Fruit fly (Drosophila melanogaster) whole organism, embryonic: ENCODE results near the gene CG5910.

Experiments used
- Asciz ChIP-seq: fragments of 200-800 bp; sonication (Bioruptor generic); optimal IDR thresholded peaks from 2 replicates; lab custom pipeline; 2017; ENCODE audit warnings: missing biosample characterization, mild to moderate bottlenecking, missing genetic modification characterization, missing genetic modification reagents
- CG10267 ChIP-seq: fragments of 200-800 bp; sonication (Bioruptor generic); optimal IDR thresholded peaks from 2 replicates; lab custom pipeline; 2018; ENCODE audit warnings: missing biosample characterization, mild to moderate bottlenecking, missing genetic modification characterization, moderate library complexity
- CG10274 ChIP-seq: fragments of 200-800 bp; sonication (Bioruptor generic); optimal IDR thresholded peaks from 3 replicates; lab custom pipeline; 2017; ENCODE audit warnings: missing biosample characterization, mild to moderate bottlenecking, missing genetic modification characterization
- CG12219 ChIP-seq: fragments of 200-800 bp; sonication (Bioruptor generic); optimal IDR thresholded peaks from 3 replicates; lab custom pipeline; 2018; ENCODE audit warnings: missing biosample characterization, mild to moderate bottlenecking, missing genetic modification characterization
- CG13123 ChIP-seq: fragments of 200-800 bp; sonication (Bioruptor generic); optimal IDR thresholded peaks from 2 replicates; lab custom pipeline; 2016; ENCODE audit warnings: missing biosample characterization, missing genetic modification characterization
- CG14441 ChIP-seq: fragments of 200-800 bp; sonication (Bioruptor generic); IDR thresholded peaks from 2 replicates; pipeline ENCODE4 v1.3.6; 2022; ENCODE audit warnings: missing biosample characterization, missing genetic modification characterization
- CG17385 ChIP-seq: fragments of 200-800 bp; sonication (Bioruptor generic); optimal IDR thresholded peaks from 3 replicates; lab custom pipeline; 2018; ENCODE audit warnings: missing biosample characterization, mild to moderate bottlenecking, missing genetic modification characterization
- CG17568 ChIP-seq: fragments of 200-800 bp; sonication (Bioruptor generic); optimal IDR thresholded peaks from 2 replicates; lab custom pipeline; 2018; ENCODE audit warnings: missing biosample characterization, mild to moderate bottlenecking, missing genetic modification characterization, moderate library complexity
- CG3726 ChIP-seq: fragments of 200-800 bp; sonication (Bioruptor generic); IDR thresholded peaks from 3 replicates; pipeline ENCODE4, ENCODE4 v1.3.6; 2022; ENCODE audit warnings: missing biosample characterization, missing genetic modification characterization
- CG4820 ChIP-seq: fragments of 200-800 bp; sonication (Bioruptor generic); optimal IDR thresholded peaks from 3 replicates; lab custom pipeline; 2016; ENCODE audit warnings: missing biosample characterization, missing genetic modification characterization
- CG5180 ChIP-seq: fragments of 200-800 bp; sonication (Bioruptor generic); optimal IDR thresholded peaks from 3 replicates; lab custom pipeline; 2017; ENCODE audit warnings: missing biosample characterization, missing genetic modification characterization, mild to moderate bottlenecking, moderate library complexity, missing genetic modification reagents
- CG5953 ChIP-seq: fragments of 200-800 bp; sonication (Bioruptor generic); IDR thresholded peaks from 2 replicates; pipeline ENCODE4 v1.3.6; 2022; ENCODE audit warnings: missing biosample characterization, missing genetic modification characterization
- CG6683 ChIP-seq: fragments of 200-800 bp; sonication (Bioruptor generic); optimal IDR thresholded peaks from 2 replicates; lab custom pipeline; 2017; ENCODE audit warnings: missing biosample characterization, mild to moderate bottlenecking, missing genetic modification characterization, missing genetic modification reagents
- CG7271 ChIP-seq: fragments of 200-800 bp; sonication (Bioruptor generic); optimal IDR thresholded peaks from 2 replicates; lab custom pipeline; 2018; ENCODE audit warnings: missing biosample characterization, mild to moderate bottlenecking, missing genetic modification characterization, moderate library complexity
- CG7556 ChIP-seq: fragments of 200-800 bp; sonication (Bioruptor generic); optimal IDR thresholded peaks from 2 replicates; lab custom pipeline; 2017; ENCODE audit warnings: missing biosample characterization, mild to moderate bottlenecking, missing genetic modification characterization
- CG8089 ChIP-seq: fragments of 200-800 bp; sonication (Bioruptor generic); optimal IDR thresholded peaks from 3 replicates; lab custom pipeline; 2016; ENCODE audit warnings: missing biosample characterization, missing genetic modification characterization
- CG9797 ChIP-seq: fragments of 200-800 bp; sonication (Bioruptor generic); optimal IDR thresholded peaks from 3 replicates; lab custom pipeline; 2018; ENCODE audit warnings: missing biosample characterization, mild to moderate bottlenecking, missing genetic modification characterization
- D19A ChIP-seq: fragments of 200-800 bp; optimal IDR thresholded peaks from 3 replicates; lab custom pipeline; 2019; ENCODE audit warnings: missing biosample characterization, mild to moderate bottlenecking, missing genetic modification characterization, moderate library complexity
- Dip2 ChIP-seq: fragments of 200-800 bp; sonication (Bioruptor generic); IDR thresholded peaks from 2 replicates; pipeline ENCODE4 v1.3.6; 2022; ENCODE audit warnings: missing biosample characterization, missing genetic modification characterization
- Doc2 ChIP-seq: fragments of 200-800 bp; sonication (Bioruptor generic); IDR thresholded peaks from 2 replicates; pipeline ENCODE4 v1.3.6; 2022; ENCODE audit warnings: missing biosample characterization, missing genetic modification characterization
- Fer2 ChIP-seq: fragments of 200-800 bp; sonication (Bioruptor generic); optimal IDR thresholded peaks from 2 replicates; lab custom pipeline; 2018; ENCODE audit warnings: missing biosample characterization, mild to moderate bottlenecking, missing genetic modification characterization, moderate library complexity
- Fer3 ChIP-seq: fragments of 200-800 bp; sonication (Bioruptor generic); optimal IDR thresholded peaks from 2 replicates; lab custom pipeline; 2018; ENCODE audit warnings: missing biosample characterization, mild to moderate bottlenecking, missing genetic modification characterization, moderate library complexity
- Gug ChIP-seq: fragments of 200-800 bp; sonication (Bioruptor generic); IDR thresholded peaks from 4 replicates; pipeline ENCODE4 v1.3.6; 2022; ENCODE audit warnings: missing biosample characterization, missing genetic modification characterization
- Hmx ChIP-seq: fragments of 200-800 bp; sonication (Bioruptor generic); optimal IDR thresholded peaks from 2 replicates; lab custom pipeline; 2016; ENCODE audit warnings: missing biosample characterization, missing genetic modification characterization
- MTF-1 ChIP-seq: fragments of 200-800 bp; sonication (Bioruptor generic); optimal IDR thresholded peaks from 2 replicates; lab custom pipeline; 2018; ENCODE audit warnings: missing biosample characterization, mild to moderate bottlenecking, missing genetic modification characterization, borderline replicate concordance
- Mad ChIP-seq: fragments of 200-800 bp; sonication (Bioruptor generic); optimal IDR thresholded peaks from 2 replicates; lab custom pipeline; 2016; ENCODE audit warnings: missing biosample characterization, missing genetic modification characterization
- NK7.1 ChIP-seq: fragments of 200-800 bp; sonication (Bioruptor generic); optimal IDR thresholded peaks from 3 replicates; lab custom pipeline; 2016; ENCODE audit warnings: missing biosample characterization, missing genetic modification characterization
- Rx ChIP-seq: fragments of 200-800 bp; sonication (Bioruptor generic); IDR thresholded peaks from 2 replicates; pipeline ENCODE4 v1.3.6; 2022; ENCODE audit warnings: missing biosample characterization, missing genetic modification characterization
- Spps ChIP-seq: fragments of 200-800 bp; sonication (Bioruptor generic); optimal IDR thresholded peaks from 2 replicates; lab custom pipeline; 2018; ENCODE audit warnings: missing biosample characterization, mild to moderate bottlenecking, missing genetic modification characterization
- Ssrp ChIP-seq: fragments of 200-800 bp; sonication (Bioruptor generic); optimal IDR thresholded peaks from 2 replicates; lab custom pipeline; 2018; ENCODE audit warnings: missing biosample characterization, mild to moderate bottlenecking, missing genetic modification characterization, moderate library complexity
- bigmax ChIP-seq: fragments of 200-800 bp; sonication (Bioruptor generic); optimal IDR thresholded peaks from 2 replicates; lab custom pipeline; 2018; ENCODE audit warnings: missing biosample characterization, mild to moderate bottlenecking, missing genetic modification characterization
- btn ChIP-seq: fragments of 200-800 bp; sonication (Bioruptor generic); optimal IDR thresholded peaks from 2 replicates; lab custom pipeline; 2016; ENCODE audit warnings: missing biosample characterization, missing genetic modification characterization
- chm ChIP-seq: fragments of 200-800 bp; sonication (Bioruptor generic); IDR thresholded peaks from 2 replicates; pipeline ENCODE4 v1.3.6; 2022; ENCODE audit warnings: missing biosample characterization, missing genetic modification characterization
- corto ChIP-seq: fragments of 200-800 bp; sonication (Bioruptor generic); optimal IDR thresholded peaks from 2 replicates; lab custom pipeline; 2016; ENCODE audit warnings: missing biosample characterization, mild to moderate bottlenecking, missing genetic modification characterization, moderate library complexity
- en ChIP-seq: fragments of 200-800 bp; sonication (Bioruptor generic); optimal IDR thresholded peaks from 2 replicates; lab custom pipeline; 2016; ENCODE audit warnings: missing biosample characterization, missing genetic modification characterization
- gce ChIP-seq: fragments of 200-800 bp; sonication (Bioruptor generic); IDR thresholded peaks from 3 replicates; pipeline ENCODE4 v1.3.6; 2022; ENCODE audit warnings: missing biosample characterization, missing genetic modification characterization
- hb ChIP-seq: fragments of 200-800 bp; sonication (Bioruptor generic); IDR thresholded peaks from 3 replicates; pipeline ENCODE4 v1.3.6; 2022; ENCODE audit warnings: missing biosample characterization, missing genetic modification characterization; ENCODE audit not compliant: partially characterized antibody
- kah ChIP-seq: fragments of 200-800 bp; sonication (Bioruptor generic); optimal IDR thresholded peaks from 2 replicates; lab custom pipeline; 2018; ENCODE audit warnings: missing biosample characterization, mild to moderate bottlenecking, missing genetic modification characterization
- kni ChIP-seq: fragments of 200-800 bp; sonication (Bioruptor generic); optimal IDR thresholded peaks from 3 replicates; lab custom pipeline; 2017; ENCODE audit warnings: mild to moderate bottlenecking, missing biosample characterization, missing genetic modification reagents, missing genetic modification characterization
- lov ChIP-seq, 2 experiments: fragments of 200-800 bp in 1 of 2; fragments of >200 bp in 1 of 2; sonication (Bioruptor generic) in 1 of 2; IDR thresholded peaks in 1 of 2; optimal IDR thresholded peaks in 1 of 2; 2 replicates in 1 of 2; 3 replicates in 1 of 2; pipeline versions ENCODE4 v1.3.6 to Lab custom; 2017 to 2022; ENCODE audit warnings: missing biosample characterization in 1 of 2, missing genetic modification characterization in 1 of 2
- nerfin-1 ChIP-seq: fragments of 200-800 bp; sonication (Bioruptor generic); optimal IDR thresholded peaks from 3 replicates; lab custom pipeline; 2019; ENCODE audit warnings: missing biosample characterization, mild to moderate bottlenecking, missing genetic modification characterization, moderate library complexity
- nmo ChIP-seq: fragments of 200-800 bp; sonication (Bioruptor generic); optimal IDR thresholded peaks from 2 replicates; lab custom pipeline; 2018; ENCODE audit warnings: missing biosample characterization, mild to moderate bottlenecking, missing genetic modification characterization, moderate library complexity
- org-1 ChIP-seq: fragments of 200-800 bp; sonication (Bioruptor generic); optimal IDR thresholded peaks from 2 replicates; lab custom pipeline; 2017; ENCODE audit warnings: missing biosample characterization, missing genetic modification characterization
- row ChIP-seq: fragments of 200-800 bp; sonication (Bioruptor generic); IDR thresholded peaks from 3 replicates; pipeline ENCODE4 v1.3.6; 2022; ENCODE audit warnings: missing biosample characterization, missing genetic modification characterization
- sens-2 ChIP-seq: fragments of 200-800 bp; sonication (Bioruptor generic); IDR thresholded peaks from 2 replicates; pipeline ENCODE4 v1.3.6; 2022; ENCODE audit warnings: missing biosample characterization, missing genetic modification characterization
- stc ChIP-seq: fragments of 200-800 bp; sonication (Bioruptor generic); IDR thresholded peaks from 2 replicates; pipeline ENCODE4 v1.3.6; 2022; ENCODE audit warnings: missing biosample characterization, missing genetic modification characterization
- tin ChIP-seq: fragments of 200-800 bp; sonication (Bioruptor generic); optimal IDR thresholded peaks from 3 replicates; lab custom pipeline; 2016; ENCODE audit warnings: missing biosample characterization, missing genetic modification characterization
- wek ChIP-seq: fragments of 200-800 bp; sonication (Bioruptor generic); optimal IDR thresholded peaks from 3 replicates; lab custom pipeline; 2018; ENCODE audit warnings: missing biosample characterization, mild to moderate bottlenecking, missing genetic modification characterization, moderate library complexity
- yki ChIP-seq: fragments of >200 bp; optimal IDR thresholded peaks from 3 replicates; lab custom pipeline; 2018
- z ChIP-seq: fragments of 200-800 bp; sonication (Bioruptor generic); IDR thresholded peaks from 3 replicates; pipeline ENCODE4 v1.3.6; 2022; ENCODE audit warnings: missing biosample characterization, missing genetic modification characterization

The CG5910 gene

dm6 chr3L:20399550-20400109 is 42.6 kb upstream of the CG5910 start:
- TF ChIP-seq NK7.1 (GFP tag; lab: Kevin White, UChicago) (peak; percentile 63), nmo (GFP tag; lab: Kevin White, UChicago) (peak; percentile 92), wek (GFP tag; lab: Kevin White, UChicago) (peak; percentile 26), Asciz (peak; percentile 88), btn (peak; percentile 45), CG5180 (GFP tag; lab: Kevin White, UChicago) (peak; percentile 80), bigmax (GFP tag; lab: Kevin White, UChicago) (no peak), Gug (GFP tag; lab: Robert Waterston, UW) (peak; percentile 87), Dip2 (GFP tag; lab: Robert Waterston, UW) (no peak), Rx (GFP tag; lab: Robert Waterston, UW) (no peak; the same call in none of the 2 replicates), kni (GFP tag; lab: Kevin White, UChicago) (peak; percentile 37), CG9797 (GFP tag; lab: Kevin White, UChicago) (no peak), yki (lab: Kevin White, UChicago) (no peak), CG14441 (GFP tag; lab: Robert Waterston, UW) (peak; percentile 81), z (GFP tag; lab: Robert Waterston, UW) (no peak), CG8089 (GFP tag; lab: Kevin White, UChicago) (peak; percentile 67), org-1 (GFP tag; lab: Kevin White, UChicago) (peak; percentile 82), chm (GFP tag; lab: Robert Waterston, UW) (peak; percentile 79), D19A (tag; lab: Kevin White, UChicago) (peak; percentile 84), Ssrp (tag; lab: Kevin White, UChicago) (peak; percentile 83), nerfin-1 (tag; lab: Kevin White, UChicago) (peak; percentile 87), row (GFP tag; lab: Robert Waterston, UW) (peak; percentile 94), CG10274 (GFP tag; lab: Kevin White, UChicago) (peak; percentile 49), CG10267 (tag; lab: Kevin White, UChicago) (peak; percentile 79), sens-2 (no peak; the same call in 1 of the 2 replicates), CG4820 (GFP tag; lab: Kevin White, UChicago) (peak; percentile 80), Fer2 (tag; lab: Kevin White, UChicago) (peak; percentile 78), Spps (peak; percentile 48), Hmx (peak; percentile 54), CG6683 (GFP tag; lab: Kevin White, UChicago) (peak; percentile 70), stc (peak; percentile 84), CG13123 (GFP tag; lab: Kevin White, UChicago) (peak; percentile 67), tin (GFP tag; lab: Kevin White, UChicago) (peak; percentile 82), kah (GFP tag; lab: Kevin White, UChicago) (peak; percentile 70), Mad (peak; percentile 82), CG5953 (GFP tag; lab: Robert Waterston, UW) (peak; percentile 68), CG7271 (tag; lab: Kevin White, UChicago) (no peak), lov (optimal IDR thresholded peaks at IDR 0.05; lab: Kevin White, UChicago) (no peak), lov (GFP tag; IDR thresholded peaks at IDR 0.05; lab: Robert Waterston, UW) (no peak), MTF-1 (peak; percentile 44), gce (peak; percentile 69; the same call in 2 of the 3 replicates), hb (GFP tag; lab: Robert Waterston, UW) (no peak), en (peak; percentile 57), CG7556 (peak; percentile 89), CG17385 (GFP tag; lab: Kevin White, UChicago) (peak; percentile 85), CG12219 (GFP tag; lab: Kevin White, UChicago) (peak; percentile 74), Fer3 (tag; lab: Kevin White, UChicago) (peak; percentile 89), Doc2 (no peak), CG3726 (GFP tag; lab: Robert Waterston, UW) (peak; percentile 68; the same call in 1 of the 3 replicates), CG17568 (GFP tag; lab: Kevin White, UChicago) (peak; percentile 83), corto (GFP tag; lab: Kevin White, UChicago) (peak; percentile 83)
